Fruit fly (Drosophila melanogaster): ENCODE results near the gene CG8813.

- TF ChIP-seq CTCF (optimal IDR thresholded peaks at IDR 0.05): no peak
- no peak for TF ChIP-seq CG8478 (optimal IDR thresholded peaks at IDR 0.05)
Measured at dm6 chr2L:2864601-2865000, 4.9 kb upstream of the CG8813 start.
